Worm (Caenorhabditis elegans): ENCODE measurements around the gene F35H8.12.

- no peak for TF ChIP-seq tra-4 (tag; optimal IDR thresholded peaks at IDR 0.05)
- TF ChIP-seq ama-1 (optimal IDR thresholded peaks at IDR 0.05), result no peak
- TF ChIP-seq B0310.2 (tag; optimal IDR thresholded peaks at IDR 0.05), result no peak
- TF ChIP-seq scrt-1 (GFP tag; IDR thresholded peaks at IDR 0.05), result no peak
- TF ChIP-seq hnd-1 (tag; optimal IDR thresholded peaks at IDR 0.05), result no peak
- TF ChIP-seq sea-1 (GFP tag; conservative IDR thresholded peaks at IDR 0.05), result no peak
- TF ChIP-seq pes-1 (GFP tag; IDR thresholded peaks at IDR 0.05), result no peak
- TF ChIP-seq ets-7 (tag; optimal IDR thresholded peaks at IDR 0.05), result no peak
- TF ChIP-seq flt-1 (GFP tag; IDR thresholded peaks at IDR 0.05), result no peak
- no peak for TF ChIP-seq F13C5.2 (tag; optimal IDR thresholded peaks at IDR 0.05)
- TF ChIP-seq hmbx-1 (tag; optimal IDR thresholded peaks at IDR 0.05), result no peak
- TF ChIP-seq ceh-36 (tag; optimal IDR thresholded peaks at IDR 0.05), result no peak
Measured at ce11 chrII:9556582-9556981, 4.9 kb downstream of the F35H8.12 start.
